Worm (Caenorhabditis elegans) whole organism, young adult: ENCODE results near the gene cest-16.

Experiments used
- B0019.2 ChIP-seq: fragments of 200-800 bp; sonication (Bioruptor generic); conservative IDR thresholded peaks from 2 replicates; pipeline ENCODE4 v1.3.6; 2022; ENCODE audit warnings: missing genetic modification reagents, missing genetic modification characterization, missing compliant biosample characterization
- C06A6.2 ChIP-seq: fragments of 200-800 bp; sonication (Bioruptor generic); conservative IDR thresholded peaks from 2 replicates; pipeline ENCODE4 v1.3.6; 2022; ENCODE audit warnings: missing genetic modification characterization, missing compliant biosample characterization
- F22D6.2 ChIP-seq: sonication (generic microtip); optimal IDR thresholded peaks from 2 replicates; lab custom pipeline; 2016; ENCODE audit warnings: mild to moderate bottlenecking, missing genetic modification characterization, missing compliant biosample characterization
- F49E8.2 ChIP-seq: sonication (generic microtip); optimal IDR thresholded peaks from 3 replicates; lab custom pipeline; 2017; ENCODE audit warnings: missing genetic modification characterization, mild to moderate bottlenecking, missing compliant biosample characterization, antibody characterized with exemption, moderate library complexity; ENCODE audit not compliant: insufficient read depth
- K12H6.12 ChIP-seq: fragments of 200-800 bp; sonication (Bioruptor generic); optimal IDR thresholded peaks from 2 replicates; lab custom pipeline; 2018; ENCODE audit warnings: mild to moderate bottlenecking, missing genetic modification characterization, missing compliant biosample characterization
- Y79H2A.3 ChIP-seq: fragments of 200-800 bp; sonication (Bioruptor generic); conservative IDR thresholded peaks from 2 replicates; pipeline ENCODE4 v1.3.6; 2022; ENCODE audit warnings: missing genetic modification reagents, missing genetic modification characterization, missing compliant biosample characterization
- Y95B8A.8 ChIP-seq: fragments of 200-800 bp; sonication (Bioruptor generic); IDR thresholded peaks from 2 replicates; pipeline ENCODE4 v1.3.6; 2022; ENCODE audit warnings: missing genetic modification reagents, missing genetic modification characterization, missing compliant biosample characterization
- aptf-2 ChIP-seq: fragments of 200-800 bp; sonication (Bioruptor generic); conservative IDR thresholded peaks from 2 replicates; pipeline ENCODE4 v1.3.6; 2022; ENCODE audit warnings: missing genetic modification reagents, missing genetic modification characterization, missing compliant biosample characterization
- atf-7 ChIP-seq: sonication (generic microtip); optimal IDR thresholded peaks from 2 replicates; lab custom pipeline; 2017; ENCODE audit warnings: mild to moderate bottlenecking, missing genetic modification characterization, missing compliant biosample characterization
- attf-3 ChIP-seq: fragments of 200-800 bp; sonication (Bioruptor generic); conservative IDR thresholded peaks from 2 replicates; pipeline ENCODE4 v1.3.6; 2022; ENCODE audit warnings: missing genetic modification reagents, missing genetic modification characterization, missing compliant biosample characterization
- cebp-2 ChIP-seq: fragments of 200-800 bp; sonication (Bioruptor generic); IDR thresholded peaks from 2 replicates; pipeline ENCODE4 v1.3.6; 2022; ENCODE audit warnings: missing genetic modification characterization, missing compliant biosample characterization
- ceh-79 ChIP-seq: sonication (generic microtip); optimal IDR thresholded peaks from 2 replicates; lab custom pipeline; 2017; ENCODE audit warnings: mild to moderate bottlenecking, missing genetic modification characterization, missing compliant biosample characterization
- dox-1 ChIP-seq: fragments of 200-800 bp; sonication (Bioruptor generic); IDR thresholded peaks from 2 replicates; pipeline ENCODE4 v1.3.6; 2022; ENCODE audit warnings: missing genetic modification reagents, missing genetic modification characterization, missing compliant biosample characterization
- egl-18 ChIP-seq: fragments of 200-800 bp; sonication (Bioruptor generic); IDR thresholded peaks from 2 replicates; pipeline ENCODE4 v1.3.6; 2022; ENCODE audit warnings: missing genetic modification reagents, missing genetic modification characterization, missing compliant biosample characterization
- ekl-4 ChIP-seq: fragments of 200-800 bp; sonication (Bioruptor generic); IDR thresholded peaks from 2 replicates; pipeline ENCODE4 v1.3.6; 2022; ENCODE audit warnings: missing genetic modification reagents, missing genetic modification characterization, missing compliant biosample characterization
- ets-4 ChIP-seq: fragments of 200-800 bp; sonication (Bioruptor generic); optimal IDR thresholded peaks from 2 replicates; lab custom pipeline; 2018; ENCODE audit warnings: mild to moderate bottlenecking, missing genetic modification characterization, missing compliant biosample characterization
- gei-17 ChIP-seq: fragments of 200-800 bp; sonication (Bioruptor generic); optimal IDR thresholded peaks from 2 replicates; lab custom pipeline; 2018; ENCODE audit warnings: mild to moderate bottlenecking, missing genetic modification characterization, missing compliant biosample characterization
- hlh-12 ChIP-seq: sonication (generic microtip); optimal IDR thresholded peaks from 2 replicates; lab custom pipeline; 2016; ENCODE audit warnings: missing genetic modification characterization, missing compliant biosample characterization
- hlh-26 ChIP-seq: fragments of 200-800 bp; sonication (Bioruptor generic); conservative IDR thresholded peaks from 2 replicates; pipeline ENCODE4 v1.3.6; 2022; ENCODE audit warnings: missing genetic modification reagents, missing genetic modification characterization, missing compliant biosample characterization
- hmg-1.2 ChIP-seq: fragments of 200-800 bp; sonication (Bioruptor generic); IDR thresholded peaks from 2 replicates; pipeline ENCODE4 v1.3.6; 2022; ENCODE audit warnings: missing genetic modification reagents, missing genetic modification characterization, missing compliant biosample characterization
- hrde-1 ChIP-seq: sonication (generic microtip); optimal IDR thresholded peaks from 2 replicates; lab custom pipeline; 2016; ENCODE audit warnings: missing genetic modification characterization, mild to moderate bottlenecking, missing compliant biosample characterization, moderate library complexity, missing genotype, missing genetic modification reagents, borderline replicate concordance
- let-526 ChIP-seq: fragments of 200-800 bp; sonication (Bioruptor generic); IDR thresholded peaks from 2 replicates; pipeline ENCODE4 v1.3.6; 2022; ENCODE audit warnings: missing genetic modification reagents, missing genetic modification characterization, missing compliant biosample characterization
- let-607 ChIP-seq, 2 experiments: fragments of 200-800 bp in 1 of 2; sonication (Bioruptor generic) in 1 of 2; sonication (generic microtip) in 1 of 2; optimal IDR thresholded peaks; 2 replicates each; lab custom pipeline; 2016 to 2018; ENCODE audit warnings: mild to moderate bottlenecking in 2 of 2, missing compliant biosample characterization in 2 of 2, missing genetic modification characterization in 2 of 2, moderate library complexity in 2 of 2, missing genotype in 1 of 2
- lir-1 ChIP-seq: fragments of 200-800 bp; sonication (Bioruptor generic); conservative IDR thresholded peaks from 2 replicates; pipeline ENCODE4 v1.3.6; 2022; ENCODE audit warnings: missing genetic modification reagents, missing genetic modification characterization, missing compliant biosample characterization
- lsl-1 ChIP-seq: fragments of 200-800 bp; sonication (Bioruptor generic); optimal IDR thresholded peaks from 2 replicates; lab custom pipeline; 2018; ENCODE audit warnings: mild to moderate bottlenecking, missing genetic modification characterization, moderate library complexity, missing compliant biosample characterization
- madf-6 ChIP-seq: fragments of 200-800 bp; sonication (Bioruptor generic); IDR thresholded peaks from 2 replicates; pipeline ENCODE4 v1.3.6; 2022; ENCODE audit warnings: missing genetic modification reagents, missing genetic modification characterization, missing compliant biosample characterization
- nfya-1 ChIP-seq: sonication (generic microtip); optimal IDR thresholded peaks from 2 replicates; lab custom pipeline; 2017; ENCODE audit warnings: antibody characterized with exemption, missing compliant biosample characterization, missing genetic modification characterization, borderline replicate concordance; ENCODE audit not compliant: insufficient read depth
- nfyb-1 ChIP-seq: fragments of 200-800 bp; sonication (Bioruptor generic); IDR thresholded peaks from 2 replicates; pipeline ENCODE4 v1.3.6; 2022; ENCODE audit warnings: missing genetic modification reagents, missing genetic modification characterization, missing compliant biosample characterization
- nhr-179 ChIP-seq: sonication (generic microtip); optimal IDR thresholded peaks from 2 replicates; lab custom pipeline; 2016; ENCODE audit warnings: mild to moderate bottlenecking, missing genetic modification characterization, missing compliant biosample characterization
- nhr-80 ChIP-seq: sonication (generic microtip); optimal IDR thresholded peaks from 2 replicates; lab custom pipeline; 2016; ENCODE audit warnings: missing genetic modification characterization, missing compliant biosample characterization
- nhr-90 ChIP-seq: sonication (generic microtip); optimal IDR thresholded peaks from 2 replicates; lab custom pipeline; 2016; ENCODE audit warnings: missing genotype, mild to moderate bottlenecking, missing genetic modification characterization, missing compliant biosample characterization
- pha-4 ChIP-seq: fragments of 150-350 bp; sonication (generic microtip); optimal IDR thresholded peaks from 2 replicates; lab custom pipeline; 2014; ENCODE audit warnings: missing biosample characterization, missing genetic modification reagents, missing genetic modification characterization
- snpc-3.4 ChIP-seq: sonication (generic microtip); optimal IDR thresholded peaks from 2 replicates; lab custom pipeline; 2017; ENCODE audit warnings: missing genetic modification characterization, mild to moderate bottlenecking, missing compliant biosample characterization, antibody characterized with exemption, moderate library complexity, missing genotype, missing genetic modification reagents
- somi-1 ChIP-seq: fragments of 200-800 bp; sonication (Bioruptor generic); optimal IDR thresholded peaks from 2 replicates; lab custom pipeline; 2018; ENCODE audit warnings: mild to moderate bottlenecking, missing genetic modification characterization, missing compliant biosample characterization
- sptf-2 ChIP-seq: fragments of 200-800 bp; sonication (Bioruptor generic); optimal IDR thresholded peaks from 2 replicates; lab custom pipeline; 2018; ENCODE audit warnings: mild to moderate bottlenecking, missing genetic modification characterization, missing compliant biosample characterization
- tlf-1 ChIP-seq: fragments of 200-800 bp; sonication (Bioruptor generic); optimal IDR thresholded peaks from 2 replicates; lab custom pipeline; 2018; ENCODE audit warnings: mild to moderate bottlenecking, missing genetic modification characterization, missing compliant biosample characterization
- unc-62 ChIP-seq: fragments of 150-350 bp; optimal IDR thresholded peaks from 2 replicates; lab custom pipeline; 2014; ENCODE audit warnings: missing biosample characterization, missing genetic modification reagents, missing genetic modification characterization
- ztf-22 ChIP-seq: fragments of 200-800 bp; sonication (Bioruptor generic); optimal IDR thresholded peaks from 2 replicates; lab custom pipeline; 2018; ENCODE audit warnings: mild to moderate bottlenecking, missing genetic modification characterization, moderate library complexity, missing compliant biosample characterization

Gene cest-16

DNA sequence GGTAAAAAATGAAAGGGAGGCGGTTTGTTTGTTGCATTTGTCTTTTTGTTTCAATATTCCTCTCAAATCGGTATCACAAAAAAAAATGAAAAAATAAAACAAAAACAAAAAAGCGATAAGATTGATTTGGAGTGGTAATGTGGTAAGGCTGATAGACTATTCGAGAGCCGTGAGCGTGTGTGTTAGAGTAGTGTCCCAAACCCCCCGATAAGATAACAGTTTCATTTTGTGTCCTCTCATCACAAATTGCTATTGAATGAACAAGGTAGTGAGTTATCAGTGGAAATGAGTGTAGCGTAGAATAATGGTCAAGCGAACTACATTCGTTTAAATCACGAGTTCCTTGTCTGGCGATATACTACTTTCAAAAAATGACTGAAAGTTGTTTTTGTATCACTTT, 38.7 kb downstream of the cest-16 start:
- TF ChIP-seq nfyb-1 = peak; percentile 42; the same call in 1 of the 2 replicates
- TF ChIP-seq tlf-1 = no peak
- TF ChIP-seq ztf-22 = peak; percentile 38
- no peak for TF ChIP-seq lir-1 (GFP tag; lab: Robert Waterston, UW)
- TF ChIP-seq nfya-1 (tag; lab: Kevin White, UChicago) = no peak
- no peak for TF ChIP-seq Y79H2A.3 (GFP tag; lab: Robert Waterston, UW)
- no peak for TF ChIP-seq gei-17
- TF ChIP-seq F49E8.2 (tag; lab: Kevin White, UChicago) = no peak
- TF ChIP-seq let-607 (tag; optimal IDR thresholded peaks at IDR 0.05; lab: Kevin White, UChicago) = peak in 1 of 2 experiments; percentile 9
- no peak for TF ChIP-seq egl-18 (GFP tag; lab: Robert Waterston, UW)
- TF ChIP-seq cebp-2 (GFP tag; lab: Robert Waterston, UW) = no peak
- TF ChIP-seq atf-7 (tag; lab: Kevin White, UChicago) = peak; percentile 3
- no peak for TF ChIP-seq Y95B8A.8 (GFP tag; lab: Robert Waterston, UW)
- TF ChIP-seq nhr-90 = peak; percentile 16
- peak; percentile 2 for TF ChIP-seq pha-4 (tag; lab: Kevin White, UChicago)
- no peak for TF ChIP-seq unc-62 (GFP tag; lab: Kevin White, UChicago)
- TF ChIP-seq nhr-80 (tag; lab: Kevin White, UChicago) = peak; percentile 93
- TF ChIP-seq sptf-2 (GFP tag; lab: Kevin White, UChicago) = no peak
- TF ChIP-seq F22D6.2 (tag; lab: Kevin White, UChicago) = no peak
- TF ChIP-seq somi-1 (GFP tag; lab: Kevin White, UChicago) = no peak

DNA sequence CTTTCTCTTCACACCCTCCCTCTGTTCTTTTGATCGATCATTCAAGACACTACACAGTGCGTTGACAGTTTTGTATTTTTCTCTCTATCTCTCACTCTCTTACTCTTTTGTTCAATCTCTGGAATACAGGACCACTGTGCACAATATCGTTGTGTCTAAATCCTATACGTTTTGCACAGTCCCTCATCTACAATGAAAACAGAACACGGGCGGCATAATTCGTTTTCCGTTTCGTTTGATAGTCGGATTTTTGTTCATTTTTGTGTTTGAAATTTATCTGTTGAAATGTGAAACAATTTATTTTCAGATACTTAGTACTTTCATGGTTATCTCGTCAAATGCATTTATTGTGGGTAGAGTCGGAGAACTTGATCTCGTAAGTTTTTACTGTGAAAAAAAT, 41.8 kb downstream of the cest-16 start, which contains the start of gene C03B1.7:
Gene C03B1.7 (plus strand): TSS at position 301 of the 400 bp plus-strand sequence.
- no peak for TF ChIP-seq aptf-2 (GFP tag; lab: Robert Waterston, UW)
- TF ChIP-seq snpc-3.4 (tag; lab: Kevin White, UChicago) = no peak
- TF ChIP-seq ekl-4 = no peak
- TF ChIP-seq C06A6.2 = no peak
- no peak for TF ChIP-seq ztf-22
- TF ChIP-seq dox-1 (GFP tag; lab: Robert Waterston, UW) = no peak
- TF ChIP-seq madf-6 (GFP tag; lab: Robert Waterston, UW) = no peak
- TF ChIP-seq Y95B8A.8 (GFP tag; lab: Robert Waterston, UW) = no peak
- no peak for TF ChIP-seq hlh-12 (tag; lab: Kevin White, UChicago)
- no peak for TF ChIP-seq ceh-79 (tag; lab: Kevin White, UChicago)
- TF ChIP-seq B0019.2 (GFP tag; lab: Robert Waterston, UW) = no peak
- no peak for TF ChIP-seq hlh-26 (GFP tag; lab: Robert Waterston, UW)
- TF ChIP-seq attf-3 (GFP tag; lab: Robert Waterston, UW) = no peak

DNA sequence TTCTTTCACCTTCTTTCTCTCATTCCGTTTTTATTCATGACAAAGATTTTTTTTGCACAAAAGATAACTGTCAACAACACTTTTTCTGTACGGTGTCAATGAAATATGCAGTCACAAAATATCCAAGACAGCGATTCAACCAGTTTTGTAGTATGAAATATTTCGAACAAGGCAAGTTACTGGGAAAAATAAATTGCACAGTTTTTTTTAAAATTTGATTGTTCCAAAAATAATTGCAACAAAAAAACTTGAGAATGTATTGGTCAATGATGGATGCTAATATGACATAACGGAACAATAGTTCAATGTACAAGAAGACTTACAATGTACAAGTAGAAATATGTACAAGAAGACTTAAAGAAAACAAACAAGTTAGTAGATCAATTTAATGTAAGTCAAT, 46.0 kb downstream of the cest-16 start:
- TF ChIP-seq lir-1 (GFP tag; lab: Robert Waterston, UW) (no peak), ets-4 (GFP tag; lab: Kevin White, UChicago) (no peak), hmg-1.2 (GFP tag; lab: Robert Waterston, UW) (no peak), K12H6.12 (tag; lab: Kevin White, UChicago) (no peak), hrde-1 (tag; lab: Kevin White, UChicago) (no peak), lsl-1 (GFP tag; lab: Kevin White, UChicago) (no peak), nhr-179 (no peak), Y79H2A.3 (GFP tag; lab: Robert Waterston, UW) (no peak), let-526 (no peak)
